Worm (Caenorhabditis elegans) whole organism, L4 larva: Measurements from ENCODE around the gene scc-1.

Experiments
- F49E8.2 ChIP-seq: sonication (generic microtip); optimal IDR thresholded peaks from 2 replicates; lab custom pipeline; 2016; ENCODE audit warnings: missing compliant biosample characterization, mild to moderate bottlenecking, missing genetic modification characterization, borderline replicate concordance
- T26A8.4 ChIP-seq: fragments of 200-800 bp; sonication (Bioruptor generic); IDR thresholded peaks from 2 replicates; pipeline ENCODE4 v1.3.6; 2022; ENCODE audit warnings: missing genetic modification characterization, missing compliant biosample characterization
- Y5F2A.4 ChIP-seq: fragments of 200-800 bp; sonication (Bioruptor generic); optimal IDR thresholded peaks from 2 replicates; lab custom pipeline; 2018; ENCODE audit warnings: mild to moderate bottlenecking, missing genetic modification characterization, missing compliant biosample characterization
- Y75B8A.6 ChIP-seq: fragments of 200-800 bp; sonication (Bioruptor generic); IDR thresholded peaks from 2 replicates; pipeline ENCODE4 v1.3.6; 2022; ENCODE audit warnings: missing genetic modification reagents, missing genetic modification characterization, missing compliant biosample characterization
- aha-1 ChIP-seq: fragments of 150-350 bp; peaks from one replicate; lab custom pipeline; 2014; ENCODE audit warnings: missing biosample characterization, missing genetic modification characterization
- ceh-32 ChIP-seq: sonication (generic microtip); optimal IDR thresholded peaks from 2 replicates; lab custom pipeline; 2016; ENCODE audit warnings: mild to moderate bottlenecking, missing genetic modification characterization, missing compliant biosample characterization; ENCODE audit not compliant: poor library complexity
- ceh-62 ChIP-seq: sonication (generic microtip); optimal IDR thresholded peaks from 2 replicates; lab custom pipeline; 2017; ENCODE audit warnings: missing biosample characterization, missing genetic modification characterization
- ceh-82 ChIP-seq: sonication (generic microtip); optimal IDR thresholded peaks from 2 replicates; lab custom pipeline; 2017; ENCODE audit warnings: missing biosample characterization, missing genetic modification characterization
- ctbp-1 ChIP-seq: fragments of 200-800 bp; sonication (Bioruptor generic); IDR thresholded peaks from 2 replicates; pipeline ENCODE4 v1.3.6; 2022; ENCODE audit warnings: missing genetic modification reagents, missing genetic modification characterization, missing compliant biosample characterization
- daf-12 ChIP-seq: fragments of 150-350 bp; optimal IDR thresholded peaks from 2 replicates; lab custom pipeline; 2014; ENCODE audit warnings: missing biosample characterization, missing genetic modification reagents, missing genetic modification characterization
- daf-19 ChIP-seq: fragments of 200-800 bp; sonication (Bioruptor generic); conservative IDR thresholded peaks from 2 replicates; pipeline ENCODE4 v1.3.6; 2022; ENCODE audit warnings: missing genetic modification characterization, missing compliant biosample characterization
- daf-8 ChIP-seq: fragments of 200-800 bp; sonication (Bioruptor generic); IDR thresholded peaks from 2 replicates; pipeline ENCODE4 v1.3.6; 2022; ENCODE audit warnings: missing genetic modification characterization, missing compliant biosample characterization
- dmd-9 ChIP-seq: fragments of 200-800 bp; sonication (Bioruptor generic); IDR thresholded peaks from 2 replicates; pipeline ENCODE4 v1.3.6; 2022; ENCODE audit warnings: missing genetic modification reagents, missing genetic modification characterization, missing compliant biosample characterization
- duxl-1 ChIP-seq: sonication (generic microtip); optimal IDR thresholded peaks from 2 replicates; lab custom pipeline; 2016; ENCODE audit warnings: mild to moderate bottlenecking, missing genetic modification characterization, moderate library complexity, missing compliant biosample characterization; ENCODE audit not compliant: poor library complexity
- egl-43 ChIP-seq: fragments of 200-800 bp; sonication (Bioruptor generic); IDR thresholded peaks from 2 replicates; pipeline ENCODE4 v1.3.6; 2022; ENCODE audit warnings: missing genetic modification reagents, missing genetic modification characterization, missing compliant biosample characterization
- gei-8 ChIP-seq: fragments of 200-800 bp; sonication (Bioruptor generic); optimal IDR thresholded peaks from 2 replicates; lab custom pipeline; 2018; ENCODE audit warnings: mild to moderate bottlenecking, missing genetic modification characterization, missing compliant biosample characterization
- hlh-11 ChIP-seq: fragments of 200-800 bp; sonication (Bioruptor generic); optimal IDR thresholded peaks from 2 replicates; lab custom pipeline; 2018; ENCODE audit warnings: mild to moderate bottlenecking, missing genetic modification characterization, missing compliant biosample characterization
- lin-13 ChIP-seq: fragments of 150-350 bp; optimal IDR thresholded peaks from 2 replicates; lab custom pipeline; 2014; ENCODE audit warnings: missing biosample characterization, missing genetic modification reagents, missing genetic modification characterization
- lin-29 ChIP-seq: fragments of 200-800 bp; sonication (Bioruptor generic); IDR thresholded peaks from 2 replicates; pipeline ENCODE4 v1.3.6; 2022; ENCODE audit warnings: missing genetic modification reagents, missing genetic modification characterization, missing compliant biosample characterization
- lin-38 ChIP-seq: fragments of 200-800 bp; sonication (Bioruptor generic); IDR thresholded peaks from 2 replicates; pipeline ENCODE4 v1.3.6; 2022; ENCODE audit warnings: missing genetic modification reagents, missing genetic modification characterization, missing compliant biosample characterization
- lsy-2 ChIP-seq, 2 experiments: fragments of 150-350 bp in 1 of 2; sonication (generic microtip) in 1 of 2; optimal IDR thresholded peaks; 2 replicates each; lab custom pipeline; 2014 to 2017; ENCODE audit warnings: missing biosample characterization in 2 of 2, missing genetic modification characterization in 2 of 2
- madf-9 ChIP-seq: fragments of 200-800 bp; sonication (Bioruptor generic); conservative IDR thresholded peaks from 2 replicates; pipeline ENCODE4 v1.3.6; 2022; ENCODE audit warnings: missing genetic modification reagents, missing genetic modification characterization, missing compliant biosample characterization
- nhr-102 ChIP-seq: sonication (generic microtip); optimal IDR thresholded peaks from 2 replicates; lab custom pipeline; 2016; ENCODE audit warnings: mild to moderate bottlenecking, missing genetic modification characterization, moderate library complexity, missing compliant biosample characterization
- nhr-111 ChIP-seq: fragments of 200-800 bp; sonication (Bioruptor generic); optimal IDR thresholded peaks from 2 replicates; lab custom pipeline; 2018; ENCODE audit warnings: mild to moderate bottlenecking, missing genetic modification characterization, missing compliant biosample characterization
- nhr-237 ChIP-seq: sonication (generic microtip); optimal IDR thresholded peaks from 2 replicates; lab custom pipeline; 2017; ENCODE audit warnings: missing biosample characterization, missing genetic modification characterization
- nhr-25 ChIP-seq: sonication (generic microtip); optimal IDR thresholded peaks from 2 replicates; lab custom pipeline; 2017; ENCODE audit warnings: missing genetic modification characterization, mild to moderate bottlenecking, missing compliant biosample characterization, antibody characterized with exemption, moderate library complexity, borderline replicate concordance; ENCODE audit not compliant: insufficient read depth
- nhr-41 ChIP-seq: fragments of 200-800 bp; sonication (Bioruptor generic); IDR thresholded peaks from 2 replicates; pipeline ENCODE4 v1.3.6; 2022; ENCODE audit warnings: missing genetic modification reagents, missing genetic modification characterization, missing compliant biosample characterization
- nhr-48 ChIP-seq: sonication (generic microtip); optimal IDR thresholded peaks from 2 replicates; lab custom pipeline; 2016; ENCODE audit warnings: mild to moderate bottlenecking, missing genetic modification characterization, missing compliant biosample characterization
- nhr-77 ChIP-seq: fragments of 150-350 bp; optimal IDR thresholded peaks from 2 replicates; lab custom pipeline; 2014; ENCODE audit warnings: missing biosample characterization, missing genetic modification characterization
- php-3 ChIP-seq: fragments of 200-800 bp; sonication (Bioruptor generic); IDR thresholded peaks from 2 replicates; pipeline ENCODE4 v1.3.6; 2022; ENCODE audit warnings: missing genetic modification reagents, missing genetic modification characterization, missing compliant biosample characterization
- pqm-1 ChIP-seq: sonication (generic microtip); optimal IDR thresholded peaks from 2 replicates; lab custom pipeline; 2017; ENCODE audit warnings: missing biosample characterization, missing genetic modification characterization
- saeg-2 ChIP-seq: fragments of 200-800 bp; sonication (Bioruptor generic); IDR thresholded peaks from 2 replicates; pipeline ENCODE4 v1.3.6; 2022; ENCODE audit warnings: missing genetic modification reagents, missing genetic modification characterization, missing compliant biosample characterization
- set-16 ChIP-seq: fragments of 200-800 bp; sonication (Bioruptor generic); IDR thresholded peaks from 2 replicates; pipeline ENCODE4 v1.3.6; 2022; ENCODE audit warnings: missing genetic modification reagents, missing genetic modification characterization, missing compliant biosample characterization
- snpc-1.2 ChIP-seq: fragments of 200-800 bp; sonication (Bioruptor generic); IDR thresholded peaks from 2 replicates; pipeline ENCODE4 v1.3.6; 2022; ENCODE audit warnings: missing genetic modification reagents, missing genetic modification characterization, missing compliant biosample characterization
- spr-1 ChIP-seq: sonication (generic microtip); optimal IDR thresholded peaks from 2 replicates; lab custom pipeline; 2016; ENCODE audit warnings: mild to moderate bottlenecking, missing genetic modification characterization, missing compliant biosample characterization
- spr-3 ChIP-seq: fragments of 200-800 bp; sonication (Bioruptor generic); optimal IDR thresholded peaks from 2 replicates; lab custom pipeline; 2018; ENCODE audit warnings: mild to moderate bottlenecking, missing genetic modification characterization, missing compliant biosample characterization
- unc-62 ChIP-seq, 3 experiments: fragments of 150-350 bp in 1 of 3; sonication (generic microtip); optimal IDR thresholded peaks in 2 of 3; peaks in 1 of 3; 1 replicate in 1 of 3; 2 replicates in 2 of 3; lab custom pipeline; 2014 to 2017; ENCODE audit warnings: missing biosample characterization in 3 of 3, missing genetic modification characterization in 3 of 3, missing genetic modification reagents in 3 of 3, missing genotype in 1 of 3
- vab-7 ChIP-seq: fragments of 200-800 bp; sonication (Bioruptor generic); IDR thresholded peaks from 2 replicates; pipeline ENCODE4 v1.3.6; 2022; ENCODE audit warnings: missing genetic modification reagents, missing genetic modification characterization, missing compliant biosample characterization
- zag-1 ChIP-seq: fragments of 150-350 bp; optimal IDR thresholded peaks from 2 replicates; lab custom pipeline; 2014; ENCODE audit warnings: missing biosample characterization, missing genetic modification characterization

The scc-1 gene

DNA sequence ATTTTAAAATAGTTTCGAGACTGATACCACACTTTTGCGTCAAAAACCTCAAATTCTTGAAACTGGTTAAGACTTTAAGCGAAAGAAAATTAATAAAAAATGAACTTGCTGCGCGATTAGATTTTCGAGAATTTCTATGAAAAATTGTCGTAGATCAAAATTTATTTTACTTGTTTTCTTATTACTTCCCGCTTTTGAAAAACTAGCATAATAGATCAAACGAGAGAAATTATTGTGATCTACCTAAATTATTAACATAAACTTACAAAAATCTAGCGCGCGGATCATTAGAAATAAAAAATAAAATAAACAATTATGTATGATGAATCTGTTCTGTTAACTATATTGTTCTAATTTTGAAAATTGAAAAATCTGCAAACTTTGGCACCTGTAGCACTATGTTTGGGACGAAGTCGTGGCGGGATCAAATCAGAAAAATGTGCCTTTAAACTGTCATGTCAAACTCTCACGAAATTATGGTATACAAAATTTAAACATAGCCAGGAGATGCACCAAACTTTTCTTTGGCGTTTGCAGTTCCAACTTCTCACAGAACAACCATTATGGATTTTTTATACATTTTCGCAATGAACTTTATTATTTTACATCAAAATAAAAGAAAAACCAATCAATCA, 28.3 kb downstream of the scc-1 start (continued):
- TF ChIP-seq aha-1 (no peak), nhr-48 (tag; lab: Kevin White, UChicago) (no peak), nhr-102 (no peak), spr-3 (GFP tag; lab: Kevin White, UChicago) (no peak), pqm-1 (tag; lab: Kevin White, UChicago) (no peak), vab-7 (GFP tag; lab: Robert Waterston, UW) (no peak), nhr-111 (GFP tag; lab: Kevin White, UChicago) (no peak), lin-29 (no peak), daf-8 (GFP tag; lab: Robert Waterston, UW) (no peak), snpc-1.2 (GFP tag; lab: Robert Waterston, UW) (no peak), nhr-41 (GFP tag; lab: Robert Waterston, UW) (no peak), hlh-11 (tag; lab: Kevin White, UChicago) (no peak), nhr-77 (tag; lab: Kevin White, UChicago) (no peak), Y5F2A.4 (GFP tag; lab: Kevin White, UChicago) (no peak), set-16 (GFP tag; lab: Robert Waterston, UW) (no peak), T26A8.4 (0 out of 2 replicates have a peak, but pooled peaks have one; percentile 23), lin-38 (no peak), php-3 (GFP tag; lab: Robert Waterston, UW) (no peak), lin-13 (no peak), daf-12 (tag; lab: Kevin White, UChicago) (no peak), duxl-1 (tag; lab: Kevin White, UChicago) (no peak)

DNA sequence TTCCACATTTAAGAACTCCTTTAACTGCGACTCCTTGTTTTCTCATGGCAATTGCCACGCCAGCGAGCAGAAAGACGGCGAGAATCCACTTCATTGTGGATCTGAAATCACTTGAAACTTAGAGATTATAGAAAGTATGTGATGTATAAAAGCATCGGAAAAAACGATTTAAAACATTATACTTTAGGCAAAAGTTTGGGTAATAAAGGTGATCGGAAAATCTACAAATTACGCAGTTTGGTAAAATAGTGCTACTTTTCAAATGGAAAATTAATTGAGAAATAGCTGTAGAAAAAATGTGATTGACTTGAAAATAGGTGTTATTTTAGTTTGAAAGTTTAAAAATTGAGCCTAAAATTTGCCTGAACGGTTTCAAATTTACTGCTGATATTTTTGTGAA, 29.2 kb downstream of the scc-1 start, which contains the start of gene ttr-41:
Gene ttr-41 (minus strand): TSS at position 101 of the 400 bp plus-strand sequence.
- TF ChIP-seq unc-62 (GFP tag; optimal IDR thresholded peaks at IDR 0.05 in 1 of 2; lab: Kevin White, UChicago): no peak
- no peak for TF ChIP-seq unc-62 (tag; optimal IDR thresholded peaks at IDR 0.05; lab: Kevin White, UChicago)
- no peak for TF ChIP-seq saeg-2
- TF ChIP-seq egl-43 (GFP tag; lab: Robert Waterston, UW): no peak
- no peak for TF ChIP-seq gei-8 (GFP tag; lab: Kevin White, UChicago)
- TF ChIP-seq daf-19 (GFP tag; lab: Robert Waterston, UW): no peak
- no peak for TF ChIP-seq F49E8.2 (tag; lab: Kevin White, UChicago)
- no peak for TF ChIP-seq nhr-237 (tag; lab: Kevin White, UChicago)
- no peak for TF ChIP-seq dmd-9 (GFP tag; lab: Robert Waterston, UW)
- no peak for TF ChIP-seq nhr-25 (tag; lab: Kevin White, UChicago)
- no peak for TF ChIP-seq ceh-32 (tag; lab: Kevin White, UChicago)
- no peak for TF ChIP-seq ceh-82 (tag; lab: Kevin White, UChicago)
- TF ChIP-seq T26A8.4: no peak
- no peak for TF ChIP-seq ceh-62 (tag; lab: Kevin White, UChicago)
- no peak for TF ChIP-seq ctbp-1 (GFP tag; lab: Robert Waterston, UW)
- no peak for TF ChIP-seq zag-1 (tag; lab: Kevin White, UChicago)
- TF ChIP-seq madf-9 (GFP tag; lab: Robert Waterston, UW): no peak
- TF ChIP-seq Y75B8A.6: no peak
- TF ChIP-seq spr-1: no peak
- no peak for TF ChIP-seq duxl-1 (tag; lab: Kevin White, UChicago)
- TF ChIP-seq lsy-2 (tag; optimal IDR thresholded peaks at IDR 0.05; lab: Kevin White, UChicago): no peak
